Worm (Caenorhabditis elegans) whole organism, L4 larva: ENCODE measurements around the gene unc-33.

Experiments used
- ama-1 ChIP-seq: fragments of 150-350 bp; optimal IDR thresholded peaks from 2 replicates; lab custom pipeline; 2014; ENCODE audit warnings: inconsistent platforms, mixed read lengths
- ctbp-1 ChIP-seq: fragments of 200-800 bp; sonication (Bioruptor generic); IDR thresholded peaks from 2 replicates; pipeline ENCODE4 v1.3.6; 2022; ENCODE audit warnings: missing genetic modification reagents, missing genetic modification characterization, missing compliant biosample characterization
- egl-27 ChIP-seq: sonication (generic microtip); optimal IDR thresholded peaks from 3 replicates; lab custom pipeline; 2017; ENCODE audit warnings: missing biosample characterization, missing genetic modification reagents, missing genetic modification characterization
- fkh-10 ChIP-seq: fragments of 150-350 bp; optimal IDR thresholded peaks from 2 replicates; lab custom pipeline; 2014; ENCODE audit warnings: missing biosample characterization, missing genetic modification reagents, missing genetic modification characterization
- unc-130 ChIP-seq: sonication (generic microtip); optimal IDR thresholded peaks from 2 replicates; lab custom pipeline; 2016; ENCODE audit warnings: missing genetic modification reagents, missing genetic modification characterization, missing compliant biosample characterization

DNA sequence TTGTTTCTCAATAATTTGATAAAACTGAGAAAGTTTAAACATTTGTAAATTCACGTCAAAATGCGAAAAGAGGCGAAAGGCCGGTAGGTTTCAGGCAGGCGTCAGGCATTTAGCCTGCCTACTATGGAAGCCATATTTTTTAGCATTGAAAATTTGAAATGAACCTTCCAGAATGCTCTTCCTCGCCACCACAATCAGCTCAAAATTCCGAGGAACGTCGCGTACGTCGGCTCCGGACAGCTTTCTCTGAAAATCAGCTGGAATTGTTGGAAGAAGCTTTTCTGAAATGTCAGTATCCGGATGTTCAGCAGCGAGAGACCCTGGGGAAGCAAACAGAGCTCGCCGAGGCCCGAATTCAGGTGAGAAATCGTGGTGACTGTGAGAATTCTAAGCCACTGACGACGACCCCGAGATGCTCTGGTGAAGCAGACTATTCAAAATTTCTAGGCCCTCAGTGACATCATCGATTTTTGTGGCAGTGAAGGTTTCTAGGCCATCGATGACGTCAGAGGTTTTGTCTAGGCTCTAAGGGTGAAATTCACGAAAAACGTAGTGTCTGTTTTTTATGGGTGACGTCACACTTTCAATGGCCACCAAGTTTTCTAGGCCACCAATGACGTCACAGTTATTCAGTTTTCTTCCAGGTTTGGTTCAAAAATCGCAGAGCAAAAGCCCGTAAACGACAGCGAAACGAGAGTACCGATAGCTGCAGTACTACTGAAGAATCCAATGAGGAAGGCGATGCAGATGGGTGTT lies 14.5 kb upstream of the unc-33 start:
- no peak for TF ChIP-seq ama-1
- no peak for TF ChIP-seq fkh-10
- TF ChIP-seq egl-27, result no peak
- no peak for TF ChIP-seq unc-130
- no peak for TF ChIP-seq ctbp-1 (GFP tag; lab: Robert Waterston, UW)
